Worm (Caenorhabditis elegans) whole organism, mixed stage, embryonic: Measurements from ENCODE around the gene spi-1.

ENCODE experiments used
- M03D4.4 ChIP-seq: sonication (generic microtip); optimal IDR thresholded peaks from 2 replicates; lab custom pipeline; 2017; ENCODE audit warnings: mild to moderate bottlenecking, missing genetic modification characterization, missing compliant biosample characterization
- blmp-1 ChIP-seq: fragments of 150-350 bp; optimal IDR thresholded peaks from 2 replicates; lab custom pipeline; 2014; ENCODE audit warnings: missing biosample characterization, missing genetic modification characterization
- ceh-39 ChIP-seq: fragments of 150-350 bp; optimal IDR thresholded peaks from 2 replicates; lab custom pipeline; 2014; ENCODE audit warnings: missing biosample characterization, missing genetic modification characterization
- ceh-83 ChIP-seq: fragments of 200-800 bp; sonication (Bioruptor generic); optimal IDR thresholded peaks from 2 replicates; lab custom pipeline; 2018; ENCODE audit warnings: mild to moderate bottlenecking, missing genetic modification characterization, missing compliant biosample characterization
- ces-1 ChIP-seq: fragments of 150-350 bp; optimal IDR thresholded peaks from 2 replicates; lab custom pipeline; 2014; ENCODE audit warnings: missing biosample characterization, missing genetic modification reagents, missing genetic modification characterization
- cnd-1 ChIP-seq: fragments of 200-800 bp; sonication (Bioruptor generic); optimal IDR thresholded peaks from 2 replicates; lab custom pipeline; 2018; ENCODE audit warnings: mild to moderate bottlenecking, missing genetic modification characterization, missing compliant biosample characterization
- drap-1 ChIP-seq: fragments of 200-800 bp; sonication (Bioruptor generic); optimal IDR thresholded peaks from 3 replicates; lab custom pipeline; 2018; ENCODE audit warnings: mild to moderate bottlenecking, missing genetic modification characterization, missing compliant biosample characterization
- elt-1 ChIP-seq: sonication (generic microtip); optimal IDR thresholded peaks from 2 replicates; lab custom pipeline; 2017; ENCODE audit warnings: missing genetic modification characterization, mild to moderate bottlenecking, missing compliant biosample characterization, antibody characterized with exemption, moderate library complexity, borderline replicate concordance; ENCODE audit not compliant: insufficient read depth
- elt-3 ChIP-seq: fragments of 150-350 bp; optimal IDR thresholded peaks from 2 replicates; lab custom pipeline; 2014; ENCODE audit warnings: missing biosample characterization, missing genetic modification characterization
- flh-1 ChIP-seq: fragments of 200-800 bp; sonication (Bioruptor generic); optimal IDR thresholded peaks from 2 replicates; lab custom pipeline; 2018; ENCODE audit warnings: mild to moderate bottlenecking, missing genetic modification characterization, moderate library complexity, missing compliant biosample characterization
- ham-2 ChIP-seq: fragments of 200-800 bp; sonication (Bioruptor generic); optimal IDR thresholded peaks from 2 replicates; lab custom pipeline; 2018; ENCODE audit warnings: mild to moderate bottlenecking, missing genetic modification characterization, missing compliant biosample characterization
- hlh-1 ChIP-seq: fragments of 150-350 bp; optimal IDR thresholded peaks from 2 replicates; lab custom pipeline; 2014; ENCODE audit warnings: missing biosample characterization, missing genetic modification reagents, missing genetic modification characterization
- lin-13 ChIP-seq: fragments of 150-350 bp; optimal IDR thresholded peaks from 2 replicates; lab custom pipeline; 2014; ENCODE audit warnings: missing biosample characterization, missing genetic modification characterization
- lin-32 ChIP-seq: fragments of 200-800 bp; sonication (Bioruptor generic); optimal IDR thresholded peaks from 2 replicates; lab custom pipeline; 2018; ENCODE audit warnings: mild to moderate bottlenecking, missing genetic modification characterization, missing compliant biosample characterization
- lsy-2 ChIP-seq: fragments of 150-350 bp; optimal IDR thresholded peaks from 2 replicates; lab custom pipeline; 2014; ENCODE audit warnings: missing biosample characterization, missing genetic modification characterization
- mab-5 ChIP-seq: fragments of 150-350 bp; optimal IDR thresholded peaks from 2 replicates; lab custom pipeline; 2014; ENCODE audit warnings: missing biosample characterization, missing genetic modification characterization
- mep-1 ChIP-seq: fragments of 150-350 bp; optimal IDR thresholded peaks from 2 replicates; lab custom pipeline; 2017; ENCODE audit warnings: missing biosample characterization, missing genetic modification reagents, missing genetic modification characterization, inconsistent platforms
- mls-2 ChIP-seq: sonication (generic microtip); optimal IDR thresholded peaks from 2 replicates; lab custom pipeline; 2016; ENCODE audit warnings: mild to moderate bottlenecking, missing genetic modification characterization, moderate library complexity, missing compliant biosample characterization
- nhr-12 ChIP-seq: fragments of 150-350 bp; optimal IDR thresholded peaks from 2 replicates; lab custom pipeline; 2014; ENCODE audit warnings: missing biosample characterization, missing genetic modification characterization
- nhr-2 ChIP-seq: fragments of 150-350 bp; optimal IDR thresholded peaks from 2 replicates; lab custom pipeline; 2014; ENCODE audit warnings: missing biosample characterization, missing genetic modification characterization
- nhr-237 ChIP-seq: fragments of 150-350 bp; optimal IDR thresholded peaks from 2 replicates; lab custom pipeline; 2014; ENCODE audit warnings: missing biosample characterization, missing genetic modification characterization
- nhr-28 ChIP-seq: fragments of 150-350 bp; optimal IDR thresholded peaks from 2 replicates; lab custom pipeline; 2014; ENCODE audit warnings: missing biosample characterization, missing genetic modification characterization
- nhr-76 ChIP-seq: sonication (generic microtip); optimal IDR thresholded peaks from 2 replicates; lab custom pipeline; 2017; ENCODE audit warnings: missing biosample characterization, missing genetic modification characterization
- pha-4 ChIP-seq: fragments of 150-350 bp; optimal IDR thresholded peaks from 2 replicates; lab custom pipeline; 2018; ENCODE audit warnings: missing biosample characterization, missing genetic modification reagents, missing genetic modification characterization
- sem-2 ChIP-seq: fragments of 200-800 bp; sonication (Bioruptor generic); optimal IDR thresholded peaks from 2 replicates; lab custom pipeline; 2018; ENCODE audit warnings: mild to moderate bottlenecking, missing genetic modification characterization, missing compliant biosample characterization
- snpc-4 ChIP-seq: fragments of 150-350 bp; optimal IDR thresholded peaks from 2 replicates; lab custom pipeline; 2014; ENCODE audit warnings: missing biosample characterization, missing genetic modification characterization
- sptf-1 ChIP-seq: sonication (generic microtip); optimal IDR thresholded peaks from 2 replicates; lab custom pipeline; 2017; ENCODE audit warnings: mild to moderate bottlenecking, missing genetic modification characterization, moderate library complexity, missing compliant biosample characterization
- tbx-8 ChIP-seq: fragments of 200-800 bp; sonication (Bioruptor generic); optimal IDR thresholded peaks from 2 replicates; lab custom pipeline; 2018; ENCODE audit warnings: mild to moderate bottlenecking, missing genetic modification characterization, moderate library complexity, missing compliant biosample characterization
- unc-120 ChIP-seq: sonication (generic microtip); optimal IDR thresholded peaks from 2 replicates; lab custom pipeline; 2017; ENCODE audit warnings: missing genetic modification characterization, missing compliant biosample characterization; ENCODE audit not compliant: poor library complexity, severe bottlenecking
- unc-39 ChIP-seq: fragments of 150-350 bp; optimal IDR thresholded peaks from 2 replicates; lab custom pipeline; 2014; ENCODE audit warnings: missing biosample characterization, missing genetic modification characterization
- zip-8 ChIP-seq: fragments of 150-350 bp; optimal IDR thresholded peaks from 2 replicates; lab custom pipeline; 2014; ENCODE audit warnings: missing biosample characterization, missing genetic modification characterization
- ztf-11 ChIP-seq: fragments of 150-350 bp; optimal IDR thresholded peaks from 2 replicates; lab custom pipeline; 2014; ENCODE audit warnings: missing biosample characterization, missing genetic modification characterization

The spi-1 gene

DNA sequence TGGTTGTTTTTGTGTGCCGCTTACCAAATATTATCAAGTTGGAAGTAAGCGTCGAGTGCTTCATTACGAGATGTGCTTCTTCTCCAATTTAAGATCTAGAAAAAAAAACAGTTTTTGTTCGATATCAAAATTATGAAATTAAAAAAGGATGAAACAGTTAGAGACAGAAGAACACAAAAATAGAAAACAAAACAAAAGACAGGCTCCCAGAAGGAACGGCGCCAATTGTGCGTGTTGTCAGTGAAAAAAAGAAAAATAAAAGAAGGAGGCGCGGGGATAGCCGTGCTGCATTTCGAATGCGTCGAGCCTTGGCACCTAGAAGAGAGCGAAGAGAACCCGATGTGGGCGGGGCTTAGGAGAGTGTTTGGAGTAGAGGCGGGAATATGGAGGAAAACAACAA lies 30.5 kb upstream of the spi-1 start, which contains the start of gene sro-1:
sro-1 (minus strand) TSS at position 101 of the 400 bp plus-strand sequence.
- no peak for TF ChIP-seq nhr-76 (tag; lab: Kevin White, UChicago)
- no peak for TF ChIP-seq lin-32
- no peak for TF ChIP-seq mab-5 (tag; lab: Kevin White, UChicago)
- TF ChIP-seq ztf-11 (tag; lab: Kevin White, UChicago), result no peak
- TF ChIP-seq nhr-28, result no peak
- no peak for TF ChIP-seq ham-2 (GFP tag; lab: Kevin White, UChicago)
- TF ChIP-seq blmp-1 (tag; lab: Kevin White, UChicago), result no peak
- TF ChIP-seq elt-1, result no peak
- no peak for TF ChIP-seq zip-8 (tag; lab: Kevin White, UChicago)
- no peak for TF ChIP-seq lsy-2 (tag; lab: Kevin White, UChicago)
- TF ChIP-seq, all 35 proteins: peak for 0

DNA sequence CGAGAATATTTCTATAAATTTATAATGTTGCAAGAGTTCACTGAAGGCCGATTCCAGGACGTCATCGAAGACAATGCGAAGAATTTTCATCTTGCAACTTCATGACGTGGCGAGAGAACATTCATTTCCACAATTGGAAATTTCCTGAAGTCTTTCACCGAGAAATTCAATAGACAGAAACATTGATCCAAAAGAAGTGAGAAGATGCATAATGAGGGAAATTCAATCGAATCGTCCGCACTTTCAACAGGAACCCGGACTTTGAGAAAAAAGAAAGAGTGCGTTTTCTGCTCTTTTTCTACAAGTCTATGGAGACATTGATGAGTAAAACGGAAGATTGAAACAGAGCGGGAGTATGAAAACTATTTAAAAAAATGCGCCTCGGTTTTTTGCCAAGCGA lies 26.7 kb upstream of the spi-1 start:
- TF ChIP-seq ceh-39 (tag; lab: Kevin White, UChicago) (no peak), ces-1 (GFP tag; lab: Kevin White, UChicago) (peak; percentile 57), mab-5 (tag; lab: Kevin White, UChicago) (no peak), unc-39 (tag; lab: Kevin White, UChicago) (no peak), nhr-237 (no peak)

DNA sequence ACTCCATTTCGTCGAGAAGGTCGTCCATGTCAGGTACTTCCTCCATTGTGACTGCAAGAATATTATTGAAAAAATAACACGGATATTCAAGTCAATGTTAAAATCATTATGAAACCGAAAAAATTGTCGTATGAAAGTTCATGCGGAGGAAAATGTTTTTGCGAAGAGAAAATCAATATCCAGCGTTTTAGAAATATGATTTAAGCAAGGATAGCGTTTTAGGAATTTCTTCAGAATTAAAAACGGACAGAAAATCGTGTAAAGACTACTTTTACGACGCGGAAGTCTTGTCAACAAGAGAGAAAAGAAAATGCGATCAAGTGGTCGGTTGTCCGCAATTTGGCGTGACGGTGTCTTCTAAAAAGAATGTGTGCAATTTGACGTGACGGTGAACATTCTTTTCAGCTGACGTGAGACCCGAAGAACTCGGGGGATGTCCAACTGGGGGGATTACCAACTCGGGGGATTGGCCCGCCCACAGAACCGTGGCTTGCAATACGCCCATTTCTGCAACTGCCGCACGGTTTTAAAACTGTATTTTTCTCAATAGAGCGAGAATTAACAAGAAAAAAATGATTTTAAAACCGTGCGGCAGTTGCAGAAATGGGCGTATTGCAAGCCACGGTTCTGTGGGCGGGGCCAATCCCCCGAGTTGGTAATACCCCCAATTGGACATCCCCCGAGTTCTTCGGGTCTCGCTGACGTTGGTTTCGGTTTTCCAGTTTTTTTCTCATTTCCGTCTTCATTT lies 17.4 kb upstream of the spi-1 start, which contains the start of the genes aka-1 and ubc-6:
aka-1 (minus strand) TSS at position 51 of the 748 bp plus-strand sequence.
ubc-6 (plus strand) TSS at position 701 of the 748 bp plus-strand sequence.
- TF ChIP-seq ces-1 (GFP tag; lab: Kevin White, UChicago) (peak; percentile 65), drap-1 (GFP tag; lab: Kevin White, UChicago) (peak; percentile 40), ceh-83 (GFP tag; lab: Kevin White, UChicago) (no peak), ham-2 (GFP tag; lab: Kevin White, UChicago) (peak; percentile 16), mls-2 (tag; lab: Kevin White, UChicago) (peak; percentile 22), nhr-12 (tag; lab: Kevin White, UChicago) (no peak), lsy-2 (tag; lab: Kevin White, UChicago) (peak; percentile 63), lin-13 (tag; lab: Kevin White, UChicago) (peak; percentile 58), unc-120 (tag; lab: Kevin White, UChicago) (peak; percentile 51), hlh-1 (tag; lab: Kevin White, UChicago) (no peak), sptf-1 (peak; percentile 62), mep-1 (tag; lab: Kevin White, UChicago) (peak; percentile 57), M03D4.4 (tag; lab: Kevin White, UChicago) (peak; percentile 29)
- TF ChIP-seq, all 35 proteins: peak for 10

DNA sequence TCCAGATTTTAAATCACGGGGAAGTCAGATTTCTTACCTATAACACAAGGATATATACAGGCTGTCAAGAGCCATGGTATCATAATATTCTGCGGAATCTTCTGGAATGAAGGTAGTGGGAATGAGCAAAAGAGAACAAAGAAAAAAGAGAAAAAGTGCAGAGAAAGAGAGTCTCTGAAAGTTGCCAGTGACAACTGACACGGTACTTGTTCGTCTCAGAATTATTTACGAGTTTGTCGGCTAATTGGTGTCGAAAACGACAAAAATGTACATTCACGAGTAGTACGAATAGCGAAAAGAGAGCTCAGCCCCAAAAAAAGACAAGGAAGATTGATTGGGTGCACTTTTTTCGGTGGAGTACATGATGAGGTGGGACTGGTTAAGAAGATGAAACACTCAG lies 13.0 kb upstream of the spi-1 start, which contains the start of gene cah-2:
cah-2 (minus strand) TSS at position 101 of the 400 bp plus-strand sequence.
- TF ChIP-seq zip-8 (tag; lab: Kevin White, UChicago), result no peak
- TF ChIP-seq nhr-12 (tag; lab: Kevin White, UChicago), result no peak
- no peak for TF ChIP-seq cnd-1
- TF ChIP-seq unc-120 (tag; lab: Kevin White, UChicago), result no peak
- TF ChIP-seq elt-1, result no peak
- no peak for TF ChIP-seq lsy-2 (tag; lab: Kevin White, UChicago)
- no peak for TF ChIP-seq elt-3 (tag; lab: Kevin White, UChicago)
- TF ChIP-seq sem-2 (GFP tag; lab: Kevin White, UChicago), result no peak
- no peak for TF ChIP-seq ztf-11 (tag; lab: Kevin White, UChicago)
- TF ChIP-seq blmp-1 (tag; lab: Kevin White, UChicago), result no peak
- TF ChIP-seq flh-1 (GFP tag; lab: Kevin White, UChicago), result no peak
- TF ChIP-seq drap-1 (GFP tag; lab: Kevin White, UChicago), result no peak
- no peak for TF ChIP-seq tbx-8 (GFP tag; lab: Kevin White, UChicago)
- no peak for TF ChIP-seq lin-13 (tag; lab: Kevin White, UChicago)
- no peak for TF ChIP-seq nhr-2 (tag; lab: Kevin White, UChicago)
- TF ChIP-seq nhr-237, result no peak

DNA sequence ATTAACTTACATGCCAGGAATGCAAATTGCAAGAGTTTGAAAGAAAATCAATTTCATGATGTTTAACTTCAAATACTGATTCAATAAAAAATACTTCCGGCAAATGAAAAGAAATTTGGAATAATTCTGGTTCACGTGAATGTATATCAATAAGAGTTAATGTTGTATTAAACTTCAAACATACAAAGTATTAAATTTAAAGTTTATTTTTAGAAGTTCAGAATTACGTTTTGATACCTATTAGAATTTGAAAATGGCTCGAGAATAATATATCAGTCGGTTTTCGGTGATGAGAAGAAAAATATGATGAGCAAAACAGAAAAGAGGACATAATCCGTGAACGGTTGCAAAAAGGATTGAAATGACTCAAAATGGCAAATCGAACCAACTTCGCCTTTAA lies 6.4 kb upstream of the spi-1 start, which contains the start of gene D1022.9:
D1022.9 (minus strand) TSS at position 101 of the 400 bp plus-strand sequence.
- no peak for TF ChIP-seq mep-1 (tag; lab: Kevin White, UChicago)
- TF ChIP-seq ham-2 (GFP tag; lab: Kevin White, UChicago), result no peak
- no peak for TF ChIP-seq snpc-4 (tag; lab: Kevin White, UChicago)
- TF ChIP-seq lsy-2 (tag; lab: Kevin White, UChicago), result no peak
- no peak for TF ChIP-seq elt-1
- TF ChIP-seq zip-8 (tag; lab: Kevin White, UChicago), result no peak
- TF ChIP-seq flh-1 (GFP tag; lab: Kevin White, UChicago), result no peak
- TF ChIP-seq nhr-28, result no peak
- no peak for TF ChIP-seq nhr-237
- no peak for TF ChIP-seq ceh-39 (tag; lab: Kevin White, UChicago)
- no peak for TF ChIP-seq blmp-1 (tag; lab: Kevin White, UChicago)
- TF ChIP-seq ceh-83 (GFP tag; lab: Kevin White, UChicago), result no peak
- TF ChIP-seq pha-4 (tag; lab: Kevin White, UChicago), result no peak
